Worm (Caenorhabditis elegans) whole organism, L3 larva: ENCODE data around the gene F09C12.2.

Source experiments
- R02D3.7 ChIP-seq: fragments of 150-350 bp; optimal IDR thresholded peaks from 2 replicates; lab custom pipeline; 2014; ENCODE audit warnings: missing biosample characterization, missing genetic modification characterization
- ZK546.5 ChIP-seq: sonication (generic microtip); optimal IDR thresholded peaks from 2 replicates; lab custom pipeline; 2017; ENCODE audit warnings: missing biosample characterization, missing genetic modification characterization
- aly-2 ChIP-seq: fragments of 150-350 bp; optimal IDR thresholded peaks from 2 replicates; lab custom pipeline; 2014; ENCODE audit warnings: missing biosample characterization, missing genetic modification characterization
- ama-1 ChIP-seq: fragments of 150-350 bp; optimal IDR thresholded peaks from 2 replicates; lab custom pipeline; 2018
- ceh-16 ChIP-seq: sonication (generic microtip); optimal IDR thresholded peaks from 2 replicates; lab custom pipeline; 2017; ENCODE audit warnings: missing biosample characterization, missing genetic modification characterization
- ceh-28 ChIP-seq: fragments of 150-350 bp; optimal IDR thresholded peaks from 2 replicates; lab custom pipeline; 2014; ENCODE audit warnings: missing biosample characterization, missing genetic modification reagents, missing genetic modification characterization
- ceh-82 ChIP-seq: fragments of 150-350 bp; optimal IDR thresholded peaks from 2 replicates; lab custom pipeline; 2014; ENCODE audit warnings: missing biosample characterization, missing genetic modification characterization
- daf-12 ChIP-seq: fragments of 150-350 bp; optimal IDR thresholded peaks from 2 replicates; lab custom pipeline; 2014; ENCODE audit warnings: missing biosample characterization, missing genetic modification reagents, missing genetic modification characterization
- egl-27 ChIP-seq: sonication (generic microtip); optimal IDR thresholded peaks from 4 replicates; lab custom pipeline; 2017; ENCODE audit warnings: missing biosample characterization, missing genetic modification reagents, missing genetic modification characterization
- egl-5 ChIP-seq: fragments of 150-350 bp; optimal IDR thresholded peaks from 2 replicates; lab custom pipeline; 2017; ENCODE audit warnings: missing biosample characterization, missing genetic modification reagents, missing genetic modification characterization, inconsistent platforms
- elt-1 ChIP-seq: fragments of 150-350 bp; optimal IDR thresholded peaks from 2 replicates; lab custom pipeline; 2014; ENCODE audit warnings: missing biosample characterization, missing genetic modification characterization
- elt-2 ChIP-seq: sonication (generic microtip); optimal IDR thresholded peaks from 2 replicates; lab custom pipeline; 2016; ENCODE audit warnings: missing genetic modification reagents, mild to moderate bottlenecking, missing genetic modification characterization, missing compliant biosample characterization
- elt-3 ChIP-seq, 3 experiments: fragments of 150-350 bp in 1 of 3; sonication (generic microtip) in 2 of 3; optimal IDR thresholded peaks; 2 replicates in 2 of 3; 4 replicates in 1 of 3; lab custom pipeline; 2014 to 2017; ENCODE audit warnings: missing biosample characterization in 3 of 3, missing genetic modification characterization in 3 of 3
- eor-1 ChIP-seq, 2 experiments: fragments of 150-350 bp; optimal IDR thresholded peaks; 2 replicates each; lab custom pipeline; 2014 to 2018; ENCODE audit warnings: missing biosample characterization in 2 of 2, missing genetic modification characterization in 2 of 2
- fkh-10 ChIP-seq: sonication (generic microtip); optimal IDR thresholded peaks from 2 replicates; lab custom pipeline; 2017; ENCODE audit warnings: missing biosample characterization, missing genetic modification reagents, missing genetic modification characterization
- fkh-2 ChIP-seq: fragments of 150-350 bp; optimal IDR thresholded peaks from 2 replicates; lab custom pipeline; 2014; ENCODE audit warnings: missing biosample characterization, missing genetic modification reagents, missing genetic modification characterization
- fos-1 ChIP-seq: fragments of 150-350 bp; optimal IDR thresholded peaks from 2 replicates; lab custom pipeline; 2014; ENCODE audit warnings: missing biosample characterization, missing genetic modification characterization
- jun-1 ChIP-seq: fragments of 150-350 bp; optimal IDR thresholded peaks from 2 replicates; lab custom pipeline; 2014; ENCODE audit warnings: missing biosample characterization, missing genetic modification reagents, missing genetic modification characterization
- lin-15B ChIP-seq: fragments of 150-350 bp; optimal IDR thresholded peaks from 2 replicates; lab custom pipeline; 2014; ENCODE audit warnings: missing biosample characterization, missing genetic modification characterization
- lin-39 ChIP-seq: fragments of 150-350 bp; optimal IDR thresholded peaks from 2 replicates; lab custom pipeline; 2018; ENCODE audit warnings: missing biosample characterization, missing genetic modification reagents, missing genetic modification characterization
- lsy-12 ChIP-seq: sonication (generic microtip); optimal IDR thresholded peaks from 2 replicates; lab custom pipeline; 2016; ENCODE audit warnings: mild to moderate bottlenecking, missing genetic modification characterization, missing compliant biosample characterization
- mdl-1 ChIP-seq: fragments of 150-350 bp; optimal IDR thresholded peaks from 2 replicates; lab custom pipeline; 2014; ENCODE audit warnings: missing biosample characterization, missing genetic modification characterization
- mml-1 ChIP-seq: fragments of 150-350 bp; sonication (generic microtip); optimal IDR thresholded peaks from 3 replicates; lab custom pipeline; 2014; ENCODE audit warnings: missing biosample characterization, missing genetic modification characterization
- nhr-23 ChIP-seq: fragments of 150-350 bp; optimal IDR thresholded peaks from 2 replicates; lab custom pipeline; 2014; ENCODE audit warnings: missing biosample characterization, missing genetic modification reagents, missing genetic modification characterization
- nhr-28 ChIP-seq: fragments of 150-350 bp; optimal IDR thresholded peaks from 2 replicates; lab custom pipeline; 2014; ENCODE audit warnings: missing biosample characterization, missing genetic modification characterization
- nhr-43 ChIP-seq: sonication (generic microtip); optimal IDR thresholded peaks from 2 replicates; lab custom pipeline; 2016; ENCODE audit warnings: mild to moderate bottlenecking, missing genetic modification characterization, missing compliant biosample characterization; ENCODE audit not compliant: poor library complexity, severe bottlenecking
- nhr-67 ChIP-seq: fragments of 150-350 bp; optimal IDR thresholded peaks from 2 replicates; lab custom pipeline; 2014; ENCODE audit warnings: missing biosample characterization, missing genetic modification characterization
- nhr-76 ChIP-seq: fragments of 150-350 bp; sonication (generic microtip); optimal IDR thresholded peaks from 5 replicates; lab custom pipeline; 2014; ENCODE audit warnings: missing biosample characterization, missing genetic modification characterization
- nhr-77 ChIP-seq: fragments of 150-350 bp; optimal IDR thresholded peaks from 2 replicates; lab custom pipeline; 2014; ENCODE audit warnings: missing biosample characterization, missing genetic modification characterization
- pha-4 ChIP-seq: fragments of 150-350 bp; optimal IDR thresholded peaks from 2 replicates; lab custom pipeline; 2014; ENCODE audit warnings: missing biosample characterization, missing genetic modification reagents, missing genetic modification characterization
- skn-1 ChIP-seq: fragments of 150-350 bp; optimal IDR thresholded peaks from 2 replicates; lab custom pipeline; 2014; ENCODE audit warnings: missing biosample characterization, missing genetic modification characterization
- snpc-4 ChIP-seq: fragments of 150-350 bp; optimal IDR thresholded peaks from 2 replicates; lab custom pipeline; 2014; ENCODE audit warnings: missing biosample characterization, missing genetic modification characterization
- unc-39 ChIP-seq: sonication (generic microtip); optimal IDR thresholded peaks from 4 replicates; lab custom pipeline; 2017; ENCODE audit warnings: missing biosample characterization, missing genetic modification characterization
- unc-62 ChIP-seq: fragments of 150-350 bp; sonication (generic microtip); optimal IDR thresholded peaks from 4 replicates; lab custom pipeline; 2014; ENCODE audit warnings: missing biosample characterization, missing genetic modification reagents, missing genetic modification characterization
- zag-1 ChIP-seq: fragments of 150-350 bp; optimal IDR thresholded peaks from 2 replicates; lab custom pipeline; 2014; ENCODE audit warnings: missing biosample characterization, missing genetic modification characterization
- ztf-11 ChIP-seq: fragments of 150-350 bp; optimal IDR thresholded peaks from 2 replicates; lab custom pipeline; 2014; ENCODE audit warnings: missing biosample characterization, missing genetic modification characterization
- ztf-4 ChIP-seq: fragments of 150-350 bp; optimal IDR thresholded peaks from 2 replicates; lab custom pipeline; 2014; ENCODE audit warnings: missing biosample characterization, missing genetic modification characterization

F09C12.2 gene

ce11 chrII:5148349-5148748 lies 38.5 kb downstream of the F09C12.2 start, which contains the start of gene F58A6.5:
F58A6.5 (minus strand) TSS chrII:5148449.
- TF ChIP-seq ama-1 (lab: Kevin White, UChicago), result no peak
- no peak for TF ChIP-seq nhr-43 (tag; lab: Kevin White, UChicago)
- no peak for TF ChIP-seq lin-15B (tag; lab: Kevin White, UChicago)
- TF ChIP-seq jun-1 (tag; lab: Kevin White, UChicago), result no peak
- TF ChIP-seq fos-1, result no peak
- no peak for TF ChIP-seq eor-1 (tag; optimal IDR thresholded peaks at IDR 0.05; lab: Kevin White, UChicago)
- TF ChIP-seq ztf-11 (tag; lab: Kevin White, UChicago), result no peak
- no peak for TF ChIP-seq egl-27 (tag; lab: Kevin White, UChicago)
- no peak for TF ChIP-seq nhr-67 (tag; lab: Kevin White, UChicago)

ce11 chrII:5150829-5151228 lies 41.0 kb downstream of the F09C12.2 start, which contains the start of gene srb-16:
srb-16 (minus strand) TSS chrII:5150929.
- TF ChIP-seq pha-4 (tag; lab: Kevin White, UChicago) (no peak), mml-1 (no peak), elt-3 (tag; optimal IDR thresholded peaks at IDR 0.05; lab: Kevin White, UChicago) (no peak), eor-1 (tag; optimal IDR thresholded peaks at IDR 0.05; lab: Kevin White, UChicago) (no peak), fkh-2 (tag; lab: Kevin White, UChicago) (no peak), ZK546.5 (tag; lab: Kevin White, UChicago) (no peak), zag-1 (tag; lab: Kevin White, UChicago) (no peak), ceh-28 (tag; lab: Kevin White, UChicago) (no peak), ceh-82 (tag; lab: Kevin White, UChicago) (no peak), nhr-28 (tag; lab: Kevin White, UChicago) (no peak), nhr-77 (tag; lab: Kevin White, UChicago) (no peak), snpc-4 (no peak)

ce11 chrII:5154540-5154939 lies 44.7 kb downstream of the F09C12.2 start, which contains the start of gene srb-12:
srb-12 (minus strand) TSS chrII:5154640.
- TF ChIP-seq zag-1 (tag; lab: Kevin White, UChicago), result no peak
- TF ChIP-seq nhr-43 (tag; lab: Kevin White, UChicago), result no peak
- TF ChIP-seq aly-2 (tag; lab: Kevin White, UChicago), result no peak
- no peak for TF ChIP-seq fkh-2 (tag; lab: Kevin White, UChicago)
- TF ChIP-seq skn-1 (tag; lab: Kevin White, UChicago), result no peak
- TF ChIP-seq elt-1 (tag; lab: Kevin White, UChicago), result no peak
- no peak for TF ChIP-seq ztf-11 (tag; lab: Kevin White, UChicago)
- no peak for TF ChIP-seq nhr-76 (tag; lab: Kevin White, UChicago)
- no peak for TF ChIP-seq egl-5 (tag; lab: Kevin White, UChicago)
- no peak for TF ChIP-seq nhr-67 (tag; lab: Kevin White, UChicago)
- TF ChIP-seq unc-39 (tag; lab: Kevin White, UChicago), result no peak
- TF ChIP-seq pha-4 (tag; lab: Kevin White, UChicago), result no peak
- no peak for TF ChIP-seq elt-2 (tag; lab: Kevin White, UChicago)
- no peak for TF ChIP-seq ZK546.5 (tag; lab: Kevin White, UChicago)
- no peak for TF ChIP-seq egl-27 (tag; lab: Kevin White, UChicago)
- no peak for TF ChIP-seq daf-12 (tag; lab: Kevin White, UChicago)
- no peak for TF ChIP-seq ceh-16 (tag; lab: Kevin White, UChicago)
- no peak for TF ChIP-seq lsy-12 (tag; lab: Kevin White, UChicago)
- no peak for TF ChIP-seq ceh-28 (tag; lab: Kevin White, UChicago)

- TF ChIP-seq mdl-1 (tag; lab: Kevin White, UChicago) (no peak), skn-1 (tag; lab: Kevin White, UChicago) (no peak), ceh-28 (tag; lab: Kevin White, UChicago) (no peak), elt-3 (tag; optimal IDR thresholded peaks at IDR 0.05; lab: Kevin White, UChicago) (no peak), lin-39 (tag; lab: Kevin White, UChicago) (no peak), nhr-77 (tag; lab: Kevin White, UChicago) (no peak), eor-1 (tag; optimal IDR thresholded peaks at IDR 0.05; lab: Kevin White, UChicago) (no peak), fkh-10 (GFP tag; lab: Kevin White, UChicago) (no peak), unc-62 (no peak), ztf-4 (tag; lab: Kevin White, UChicago) (no peak), ZK546.5 (tag; lab: Kevin White, UChicago) (no peak), unc-39 (tag; lab: Kevin White, UChicago) (no peak), R02D3.7 (tag; lab: Kevin White, UChicago) (no peak), nhr-23 (tag; lab: Kevin White, UChicago) (no peak), ztf-11 (tag; lab: Kevin White, UChicago) (no peak), mml-1 (no peak), jun-1 (tag; lab: Kevin White, UChicago) (no peak)
- TF ChIP-seq, all 47 proteins: peak for 0
These were observed 47.2 kb downstream of the F09C12.2 start, which contains the start of gene msp-45 for ce11 chrII:5156983-5157382. msp-45 (minus strand) TSS chrII:5157083.
